Worm (Caenorhabditis elegans) whole organism, L3 larva: Measurements from ENCODE around the gene lron-14.

Experiments used
- ZK546.5 ChIP-seq: sonication (generic microtip); optimal IDR thresholded peaks from 2 replicates; lab custom pipeline; 2017; ENCODE audit warnings: missing biosample characterization, missing genetic modification characterization
- aly-2 ChIP-seq: fragments of 150-350 bp; optimal IDR thresholded peaks from 2 replicates; lab custom pipeline; 2014; ENCODE audit warnings: missing biosample characterization, missing genetic modification characterization
- ceh-82 ChIP-seq: fragments of 150-350 bp; optimal IDR thresholded peaks from 2 replicates; lab custom pipeline; 2014; ENCODE audit warnings: missing biosample characterization, missing genetic modification characterization
- egl-27 ChIP-seq: sonication (generic microtip); optimal IDR thresholded peaks from 4 replicates; lab custom pipeline; 2017; ENCODE audit warnings: missing biosample characterization, missing genetic modification reagents, missing genetic modification characterization
- fkh-10 ChIP-seq: sonication (generic microtip); optimal IDR thresholded peaks from 2 replicates; lab custom pipeline; 2017; ENCODE audit warnings: missing biosample characterization, missing genetic modification reagents, missing genetic modification characterization
- mml-1 ChIP-seq: fragments of 150-350 bp; sonication (generic microtip); optimal IDR thresholded peaks from 3 replicates; lab custom pipeline; 2014; ENCODE audit warnings: missing biosample characterization, missing genetic modification characterization
- nhr-11 ChIP-seq: fragments of 150-350 bp; optimal IDR thresholded peaks from 2 replicates; lab custom pipeline; 2014; ENCODE audit warnings: missing biosample characterization, missing genetic modification characterization
- nhr-28 ChIP-seq: fragments of 150-350 bp; optimal IDR thresholded peaks from 2 replicates; lab custom pipeline; 2014; ENCODE audit warnings: missing biosample characterization, missing genetic modification characterization
- skn-1 ChIP-seq: fragments of 150-350 bp; optimal IDR thresholded peaks from 2 replicates; lab custom pipeline; 2014; ENCODE audit warnings: missing biosample characterization, missing genetic modification characterization
- snpc-4 ChIP-seq: fragments of 150-350 bp; optimal IDR thresholded peaks from 2 replicates; lab custom pipeline; 2014; ENCODE audit warnings: missing biosample characterization, missing genetic modification characterization
- ztf-11 ChIP-seq: fragments of 150-350 bp; optimal IDR thresholded peaks from 2 replicates; lab custom pipeline; 2014; ENCODE audit warnings: missing biosample characterization, missing genetic modification characterization
- ztf-4 ChIP-seq: fragments of 150-350 bp; optimal IDR thresholded peaks from 2 replicates; lab custom pipeline; 2014; ENCODE audit warnings: missing biosample characterization, missing genetic modification characterization

DNA sequence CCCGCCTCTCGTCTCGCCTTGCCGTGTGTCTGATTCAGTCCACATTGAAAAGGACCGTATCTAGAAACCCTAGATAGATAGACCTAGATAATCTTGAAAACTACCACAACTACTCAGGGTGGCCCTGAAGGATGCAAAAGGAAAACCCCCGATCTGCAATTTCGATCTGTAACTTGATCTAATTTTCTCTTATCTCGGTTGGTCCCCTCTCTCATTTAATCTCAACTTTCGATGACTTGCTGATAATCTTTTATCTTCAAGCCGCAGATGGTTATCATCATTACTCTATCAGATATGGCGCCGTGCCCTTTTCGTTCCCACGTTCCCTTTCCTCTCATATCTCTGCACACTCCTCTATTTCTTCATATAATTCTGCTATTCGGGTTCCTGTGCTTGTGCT is 49.1 kb upstream of the lron-14 start:
- TF ChIP-seq ceh-82 (tag; lab: Kevin White, UChicago) (no peak), nhr-28 (no peak), fkh-10 (GFP tag; lab: Kevin White, UChicago) (no peak), ztf-11 (no peak), skn-1 (no peak), snpc-4 (tag; lab: Kevin White, UChicago) (no peak), ZK546.5 (tag; lab: Kevin White, UChicago) (no peak), mml-1 (tag; lab: Kevin White, UChicago) (no peak), nhr-11 (tag; lab: Kevin White, UChicago) (no peak), egl-27 (tag; lab: Kevin White, UChicago) (no peak), aly-2 (tag; lab: Kevin White, UChicago) (no peak), ztf-4 (tag; lab: Kevin White, UChicago) (no peak)
